Worm (Caenorhabditis elegans) whole organism, mixed stage, embryonic: Measurements from ENCODE around the gene mes-6.

Experiments
- M03D4.4 ChIP-seq: sonication (generic microtip); optimal IDR thresholded peaks from 2 replicates; lab custom pipeline; 2017; ENCODE audit warnings: mild to moderate bottlenecking, missing genetic modification characterization, missing compliant biosample characterization
- ceh-39 ChIP-seq: fragments of 150-350 bp; optimal IDR thresholded peaks from 2 replicates; lab custom pipeline; 2014; ENCODE audit warnings: missing biosample characterization, missing genetic modification characterization
- ceh-83 ChIP-seq: fragments of 200-800 bp; sonication (Bioruptor generic); optimal IDR thresholded peaks from 2 replicates; lab custom pipeline; 2018; ENCODE audit warnings: mild to moderate bottlenecking, missing genetic modification characterization, missing compliant biosample characterization
- ces-1 ChIP-seq: fragments of 150-350 bp; optimal IDR thresholded peaks from 2 replicates; lab custom pipeline; 2014; ENCODE audit warnings: missing biosample characterization, missing genetic modification reagents, missing genetic modification characterization
- cnd-1 ChIP-seq: fragments of 200-800 bp; sonication (Bioruptor generic); optimal IDR thresholded peaks from 2 replicates; lab custom pipeline; 2018; ENCODE audit warnings: mild to moderate bottlenecking, missing genetic modification characterization, missing compliant biosample characterization
- drap-1 ChIP-seq: fragments of 200-800 bp; sonication (Bioruptor generic); optimal IDR thresholded peaks from 3 replicates; lab custom pipeline; 2018; ENCODE audit warnings: mild to moderate bottlenecking, missing genetic modification characterization, missing compliant biosample characterization
- elt-1 ChIP-seq: sonication (generic microtip); optimal IDR thresholded peaks from 2 replicates; lab custom pipeline; 2017; ENCODE audit warnings: missing genetic modification characterization, mild to moderate bottlenecking, missing compliant biosample characterization, antibody characterized with exemption, moderate library complexity, borderline replicate concordance; ENCODE audit not compliant: insufficient read depth
- elt-3 ChIP-seq: fragments of 150-350 bp; optimal IDR thresholded peaks from 2 replicates; lab custom pipeline; 2014; ENCODE audit warnings: missing biosample characterization, missing genetic modification characterization
- flh-1 ChIP-seq: fragments of 200-800 bp; sonication (Bioruptor generic); optimal IDR thresholded peaks from 2 replicates; lab custom pipeline; 2018; ENCODE audit warnings: mild to moderate bottlenecking, missing genetic modification characterization, moderate library complexity, missing compliant biosample characterization
- ham-2 ChIP-seq: fragments of 200-800 bp; sonication (Bioruptor generic); optimal IDR thresholded peaks from 2 replicates; lab custom pipeline; 2018; ENCODE audit warnings: mild to moderate bottlenecking, missing genetic modification characterization, missing compliant biosample characterization
- hlh-1 ChIP-seq: fragments of 150-350 bp; optimal IDR thresholded peaks from 2 replicates; lab custom pipeline; 2014; ENCODE audit warnings: missing biosample characterization, missing genetic modification reagents, missing genetic modification characterization
- lin-13 ChIP-seq: fragments of 150-350 bp; optimal IDR thresholded peaks from 2 replicates; lab custom pipeline; 2014; ENCODE audit warnings: missing biosample characterization, missing genetic modification characterization
- lin-32 ChIP-seq: fragments of 200-800 bp; sonication (Bioruptor generic); optimal IDR thresholded peaks from 2 replicates; lab custom pipeline; 2018; ENCODE audit warnings: mild to moderate bottlenecking, missing genetic modification characterization, missing compliant biosample characterization
- lsy-2 ChIP-seq: fragments of 150-350 bp; optimal IDR thresholded peaks from 2 replicates; lab custom pipeline; 2014; ENCODE audit warnings: missing biosample characterization, missing genetic modification characterization
- mab-5 ChIP-seq: fragments of 150-350 bp; optimal IDR thresholded peaks from 2 replicates; lab custom pipeline; 2014; ENCODE audit warnings: missing biosample characterization, missing genetic modification characterization
- mep-1 ChIP-seq: fragments of 150-350 bp; optimal IDR thresholded peaks from 2 replicates; lab custom pipeline; 2017; ENCODE audit warnings: missing biosample characterization, missing genetic modification reagents, missing genetic modification characterization, inconsistent platforms
- mls-2 ChIP-seq: sonication (generic microtip); optimal IDR thresholded peaks from 2 replicates; lab custom pipeline; 2016; ENCODE audit warnings: mild to moderate bottlenecking, missing genetic modification characterization, moderate library complexity, missing compliant biosample characterization
- nhr-12 ChIP-seq: fragments of 150-350 bp; optimal IDR thresholded peaks from 2 replicates; lab custom pipeline; 2014; ENCODE audit warnings: missing biosample characterization, missing genetic modification characterization
- nhr-2 ChIP-seq: fragments of 150-350 bp; optimal IDR thresholded peaks from 2 replicates; lab custom pipeline; 2014; ENCODE audit warnings: missing biosample characterization, missing genetic modification characterization
- nhr-237 ChIP-seq: fragments of 150-350 bp; optimal IDR thresholded peaks from 2 replicates; lab custom pipeline; 2014; ENCODE audit warnings: missing biosample characterization, missing genetic modification characterization
- nhr-76 ChIP-seq: sonication (generic microtip); optimal IDR thresholded peaks from 2 replicates; lab custom pipeline; 2017; ENCODE audit warnings: missing biosample characterization, missing genetic modification characterization
- sem-2 ChIP-seq: fragments of 200-800 bp; sonication (Bioruptor generic); optimal IDR thresholded peaks from 2 replicates; lab custom pipeline; 2018; ENCODE audit warnings: mild to moderate bottlenecking, missing genetic modification characterization, missing compliant biosample characterization
- snpc-4 ChIP-seq: fragments of 150-350 bp; optimal IDR thresholded peaks from 2 replicates; lab custom pipeline; 2014; ENCODE audit warnings: missing biosample characterization, missing genetic modification characterization
- sptf-1 ChIP-seq: sonication (generic microtip); optimal IDR thresholded peaks from 2 replicates; lab custom pipeline; 2017; ENCODE audit warnings: mild to moderate bottlenecking, missing genetic modification characterization, moderate library complexity, missing compliant biosample characterization
- tbx-8 ChIP-seq: fragments of 200-800 bp; sonication (Bioruptor generic); optimal IDR thresholded peaks from 2 replicates; lab custom pipeline; 2018; ENCODE audit warnings: mild to moderate bottlenecking, missing genetic modification characterization, moderate library complexity, missing compliant biosample characterization
- unc-120 ChIP-seq: sonication (generic microtip); optimal IDR thresholded peaks from 2 replicates; lab custom pipeline; 2017; ENCODE audit warnings: missing genetic modification characterization, missing compliant biosample characterization; ENCODE audit not compliant: poor library complexity, severe bottlenecking
- unc-39 ChIP-seq: fragments of 150-350 bp; optimal IDR thresholded peaks from 2 replicates; lab custom pipeline; 2014; ENCODE audit warnings: missing biosample characterization, missing genetic modification characterization
- unc-62 ChIP-seq: fragments of 150-350 bp; optimal IDR thresholded peaks from 2 replicates; lab custom pipeline; 2014; ENCODE audit warnings: missing biosample characterization, missing genetic modification reagents, missing genetic modification characterization
- ztf-11 ChIP-seq: fragments of 150-350 bp; optimal IDR thresholded peaks from 2 replicates; lab custom pipeline; 2014; ENCODE audit warnings: missing biosample characterization, missing genetic modification characterization

mes-6 gene

ce11 chrIV:8499956-8500355, 11.1 kb upstream of the mes-6 start:
- no peak for TF ChIP-seq snpc-4 (tag; lab: Kevin White, UChicago)
- TF ChIP-seq elt-3, result no peak
- no peak for TF ChIP-seq sem-2 (GFP tag; lab: Kevin White, UChicago)
- TF ChIP-seq ham-2 (GFP tag; lab: Kevin White, UChicago), result no peak
- no peak for TF ChIP-seq nhr-12
- no peak for TF ChIP-seq cnd-1 (tag; lab: Kevin White, UChicago)
- TF ChIP-seq sptf-1, result no peak

DNA sequence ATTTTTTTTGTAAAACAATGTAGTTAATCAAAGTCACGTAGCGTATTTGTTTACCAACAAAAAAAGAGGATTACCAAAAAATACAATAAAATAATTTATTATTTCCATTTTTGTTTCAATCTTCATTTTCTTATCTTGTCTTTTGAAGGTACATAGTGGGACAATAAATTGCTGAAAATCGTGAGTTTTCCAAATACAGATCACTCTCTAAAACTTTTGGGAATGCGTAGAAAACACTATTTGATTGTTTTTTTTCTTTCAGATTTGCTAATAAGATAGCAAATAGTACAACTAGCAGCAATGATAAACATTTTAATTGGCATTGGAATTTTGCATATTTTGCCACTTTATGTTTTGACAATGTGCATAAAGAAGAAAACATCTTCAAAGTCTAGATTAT, 9.7 kb upstream of the mes-6 start, which contains the start of gene C28C12.1:
Gene C28C12.1, plus strand, starts transcription at position 301 of the 400 bp plus-strand sequence.
- no peak for TF ChIP-seq hlh-1 (tag; lab: Kevin White, UChicago)
- no peak for TF ChIP-seq lsy-2 (tag; lab: Kevin White, UChicago)
- TF ChIP-seq ces-1 (GFP tag; lab: Kevin White, UChicago), result no peak
- no peak for TF ChIP-seq unc-62 (GFP tag; lab: Kevin White, UChicago)
- no peak for TF ChIP-seq ztf-11 (tag; lab: Kevin White, UChicago)
- no peak for TF ChIP-seq lin-13 (tag; lab: Kevin White, UChicago)
- TF ChIP-seq flh-1, result no peak
- TF ChIP-seq elt-3, result no peak
- TF ChIP-seq sptf-1, result no peak
- TF ChIP-seq nhr-237, result no peak
- no peak for TF ChIP-seq ceh-83 (GFP tag; lab: Kevin White, UChicago)
- TF ChIP-seq ceh-39 (tag; lab: Kevin White, UChicago), result no peak
- TF ChIP-seq lin-32, result no peak
- TF ChIP-seq M03D4.4 (tag; lab: Kevin White, UChicago), result no peak
- TF ChIP-seq tbx-8 (GFP tag; lab: Kevin White, UChicago), result no peak

DNA sequence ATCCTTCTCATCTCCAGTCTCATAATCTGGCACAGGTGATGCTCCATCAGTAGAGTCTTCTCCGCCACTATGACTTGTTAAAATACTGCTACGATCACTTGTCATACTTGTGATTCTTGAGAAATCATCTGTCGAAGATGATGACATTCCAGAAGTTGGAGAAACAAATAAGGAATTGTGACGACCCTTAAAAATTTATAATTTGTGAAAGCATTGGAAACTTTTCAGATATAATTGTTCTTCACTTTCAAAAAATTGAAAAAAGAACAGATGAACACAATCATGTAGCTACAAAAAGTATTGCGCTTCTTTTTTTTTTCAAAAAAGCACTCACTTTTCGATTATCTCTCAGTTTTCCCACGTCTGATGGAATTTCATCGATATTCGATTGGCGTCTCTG, 5.0 kb upstream of the mes-6 start:
- no peak for TF ChIP-seq mep-1 (tag; lab: Kevin White, UChicago)
- TF ChIP-seq nhr-12, result no peak
- no peak for TF ChIP-seq nhr-76 (tag; lab: Kevin White, UChicago)
- no peak for TF ChIP-seq elt-1 (tag; lab: Kevin White, UChicago)
- TF ChIP-seq mls-2 (tag; lab: Kevin White, UChicago), result no peak
- no peak for TF ChIP-seq sem-2 (GFP tag; lab: Kevin White, UChicago)
- TF ChIP-seq drap-1, result no peak
- no peak for TF ChIP-seq sptf-1
- no peak for TF ChIP-seq snpc-4 (tag; lab: Kevin White, UChicago)
- TF ChIP-seq tbx-8 (GFP tag; lab: Kevin White, UChicago), result no peak
- TF ChIP-seq ham-2 (GFP tag; lab: Kevin White, UChicago), result no peak
- no peak for TF ChIP-seq ztf-11 (tag; lab: Kevin White, UChicago)
- no peak for TF ChIP-seq ceh-83 (GFP tag; lab: Kevin White, UChicago)
- TF ChIP-seq ces-1 (GFP tag; lab: Kevin White, UChicago), result no peak
- no peak for TF ChIP-seq unc-62 (GFP tag; lab: Kevin White, UChicago)
- no peak for TF ChIP-seq unc-39 (tag; lab: Kevin White, UChicago)
- TF ChIP-seq lsy-2 (tag; lab: Kevin White, UChicago), result no peak

ce11 chrIV:8510534-8510933, 550 bp upstream of the mes-6 start, which contains the start of gene tag-77:
Gene tag-77 (minus strand): TSS chrIV:8510548.
- TF ChIP-seq mab-5 (tag; lab: Kevin White, UChicago) (no peak), hlh-1 (tag; lab: Kevin White, UChicago) (no peak), tbx-8 (GFP tag; lab: Kevin White, UChicago) (no peak), nhr-2 (tag; lab: Kevin White, UChicago) (no peak), sem-2 (GFP tag; lab: Kevin White, UChicago) (no peak), ham-2 (GFP tag; lab: Kevin White, UChicago) (no peak), M03D4.4 (tag; lab: Kevin White, UChicago) (no peak), ztf-11 (tag; lab: Kevin White, UChicago) (no peak), lin-32 (no peak), mep-1 (tag; lab: Kevin White, UChicago) (no peak), drap-1 (no peak)

ce11 chrIV:8512679-8513078, 1.6 kb downstream of the mes-6 start, which contains the start of gene C09G4.4:
Gene C09G4.4 (plus strand): TSS chrIV:8512979.
- TF ChIP-seq elt-1 (tag; lab: Kevin White, UChicago) (no peak), ceh-39 (tag; lab: Kevin White, UChicago) (no peak), unc-120 (no peak)
